Worm (Caenorhabditis elegans): ENCODE results near the gene T21B10.3.

The T21B10.3 gene

DNA sequence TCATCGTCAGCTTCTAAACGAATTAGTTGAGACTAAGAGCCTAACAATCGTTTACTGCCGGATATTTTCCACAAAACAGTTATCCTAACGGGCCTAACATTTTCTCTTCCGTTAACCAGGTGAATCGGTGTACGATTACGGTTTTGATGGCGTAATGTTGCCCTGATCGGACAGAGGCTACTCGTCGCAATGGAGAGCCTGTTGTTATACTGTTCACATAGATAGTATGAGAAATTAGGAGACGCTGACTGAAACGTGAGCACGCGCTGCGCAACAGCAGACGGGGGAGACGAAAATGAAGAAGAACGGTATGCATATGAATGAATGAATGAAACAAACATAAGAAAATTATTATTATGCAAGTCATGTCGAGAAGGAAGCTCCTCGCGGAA lies 34.8 kb upstream of the T21B10.3 start:
- TF ChIP-seq elt-4 (tag; optimal IDR thresholded peaks at IDR 0.05) (no peak), rnt-1 (tag; optimal IDR thresholded peaks at IDR 0.05) (no peak), pha-2 (tag; optimal IDR thresholded peaks at IDR 0.05) (peak; percentile 29), tbx-2 (tag; optimal IDR thresholded peaks at IDR 0.05) (peak; percentile 30), ceh-34 (tag; optimal IDR thresholded peaks at IDR 0.05) (peak; percentile 24), elt-2 (tag; optimal IDR thresholded peaks at IDR 0.05) (no peak), hlh-30 (tag; optimal IDR thresholded peaks at IDR 0.05; ENCODE audit: insufficient read depth) (no peak)

DNA sequence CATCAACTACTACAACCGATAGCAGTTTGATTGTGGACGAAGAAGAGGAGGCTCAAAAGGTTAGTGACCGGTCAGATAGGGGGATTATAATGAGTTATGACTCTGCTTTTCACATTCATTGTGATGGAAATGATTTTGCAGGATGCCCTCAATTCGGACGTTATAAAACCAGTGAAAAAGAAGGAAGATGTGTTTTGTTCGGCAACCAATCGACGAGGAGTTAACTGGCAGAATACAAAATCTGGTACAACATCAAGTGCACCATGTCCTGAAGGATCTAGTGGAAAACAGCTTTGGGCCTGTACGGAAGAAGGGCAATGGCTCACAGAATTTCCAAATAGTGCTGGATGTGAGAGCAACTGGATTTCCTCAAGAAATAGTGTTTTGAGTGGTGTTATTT lies 30.3 kb upstream of the T21B10.3 start:
- TF ChIP-seq ceh-19 (GFP tag; optimal IDR thresholded peaks at IDR 0.05) (no peak), ceh-6 (GFP tag; optimal IDR thresholded peaks at IDR 0.05) (no peak), pqm-1 (tag; optimal IDR thresholded peaks at IDR 0.05) (no peak), npax-4 (tag; optimal IDR thresholded peaks at IDR 0.05) (no peak), ets-4 (tag; optimal IDR thresholded peaks at IDR 0.05) (no peak)

DNA sequence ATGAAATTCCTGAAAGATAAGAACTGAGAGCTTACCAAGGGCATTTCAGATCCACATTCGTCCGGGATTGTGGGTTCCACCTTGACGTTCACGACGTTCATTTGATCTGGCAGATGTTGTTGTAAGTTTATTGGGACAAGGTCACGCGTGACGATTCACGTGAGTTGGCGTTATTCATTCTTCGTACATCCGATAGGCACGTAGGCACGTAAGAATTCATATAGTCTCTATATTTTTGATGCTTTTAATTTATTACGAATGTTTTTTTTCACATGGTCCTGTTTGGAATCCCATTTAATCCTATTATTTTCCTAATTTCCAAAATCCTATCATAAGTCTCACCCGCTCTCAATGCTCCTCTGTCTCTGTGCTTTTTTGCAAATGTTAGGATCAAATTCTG lies 22.3 kb upstream of the T21B10.3 start, which contains the start of gene B0457.4:
TSS of gene B0457.4 (minus strand) at position 101 of the 400 bp plus-strand sequence.
- TF ChIP-seq hlh-8 (tag; optimal IDR thresholded peaks at IDR 0.05) (no peak), sdc-2 (tag; optimal IDR thresholded peaks at IDR 0.05) (no peak), pha-2 (tag; optimal IDR thresholded peaks at IDR 0.05) (no peak)

DNA sequence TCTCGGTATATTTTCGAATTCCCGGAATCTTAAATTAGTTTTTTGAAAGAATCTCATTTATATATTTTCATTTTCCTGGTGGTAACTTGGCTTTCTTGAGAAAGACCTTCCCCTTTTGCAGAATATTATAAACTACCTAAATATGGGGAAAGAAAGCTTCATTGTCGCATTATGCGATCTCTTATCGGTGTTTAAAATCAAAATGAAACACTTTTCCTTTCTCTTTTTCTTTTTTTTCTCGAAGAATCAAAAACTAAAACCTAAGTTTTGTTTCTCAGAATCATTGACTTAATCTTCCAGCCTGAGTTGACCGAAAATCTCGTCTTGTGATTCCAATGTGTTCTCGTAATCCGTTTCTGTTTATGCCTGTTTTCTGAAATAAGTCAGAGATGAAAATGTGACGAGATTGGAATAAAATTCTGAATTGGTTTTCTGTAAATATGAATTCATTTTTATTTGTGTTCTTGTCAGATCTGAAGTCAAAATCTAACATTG lies 21.6 kb upstream of the T21B10.3 start:
- TF ChIP-seq elt-4 (tag; optimal IDR thresholded peaks at IDR 0.05) (no peak), npax-4 (tag; optimal IDR thresholded peaks at IDR 0.05) (no peak), ceh-24 (tag; optimal IDR thresholded peaks at IDR 0.05) (no peak), sdc-2 (tag; optimal IDR thresholded peaks at IDR 0.05) (no peak), unc-86 (tag; optimal IDR thresholded peaks at IDR 0.05) (no peak), ceh-45 (GFP tag; IDR thresholded peaks at IDR 0.05) (no peak), tbx-7 (tag; optimal IDR thresholded peaks at IDR 0.05) (no peak), C08G9.2 (tag; optimal IDR thresholded peaks at IDR 0.05) (no peak), tbx-2 (tag; optimal IDR thresholded peaks at IDR 0.05) (no peak), lim-6 (tag; optimal IDR thresholded peaks at IDR 0.05) (no peak)

DNA sequence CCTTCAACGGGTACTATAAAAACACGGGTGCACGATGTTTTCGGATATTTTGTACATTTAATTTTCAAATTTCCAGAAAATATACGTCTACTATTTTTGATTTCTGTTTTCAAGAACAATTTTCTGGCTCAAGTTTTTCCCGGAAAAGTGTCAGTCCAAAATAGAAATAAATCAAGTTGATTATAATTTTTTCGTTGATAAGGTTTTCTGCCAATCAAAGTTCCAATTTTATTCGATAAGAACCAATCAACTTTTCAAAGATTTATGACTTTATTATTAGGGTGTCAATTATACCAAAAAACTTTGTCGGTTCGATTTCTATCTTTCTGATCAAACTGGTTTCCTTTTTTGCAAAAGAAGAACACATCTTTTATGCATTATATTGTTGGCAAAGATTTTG lies 19.5 kb upstream of the T21B10.3 start:
- TF ChIP-seq nhr-11 (tag; optimal IDR thresholded peaks at IDR 0.05) = no peak
- no peak for TF ChIP-seq ttx-3 (tag; optimal IDR thresholded peaks at IDR 0.05)
- no peak for TF ChIP-seq ceh-18 (tag; optimal IDR thresholded peaks at IDR 0.05)
- TF ChIP-seq pha-4 (tag; optimal IDR thresholded peaks at IDR 0.05) = no peak
- no peak for TF ChIP-seq ceh-31 (tag; optimal IDR thresholded peaks at IDR 0.05)
- no peak for TF ChIP-seq K02D7.2 (tag; optimal IDR thresholded peaks at IDR 0.05)
- TF ChIP-seq ceh-48 (tag; optimal IDR thresholded peaks at IDR 0.05) = no peak

DNA sequence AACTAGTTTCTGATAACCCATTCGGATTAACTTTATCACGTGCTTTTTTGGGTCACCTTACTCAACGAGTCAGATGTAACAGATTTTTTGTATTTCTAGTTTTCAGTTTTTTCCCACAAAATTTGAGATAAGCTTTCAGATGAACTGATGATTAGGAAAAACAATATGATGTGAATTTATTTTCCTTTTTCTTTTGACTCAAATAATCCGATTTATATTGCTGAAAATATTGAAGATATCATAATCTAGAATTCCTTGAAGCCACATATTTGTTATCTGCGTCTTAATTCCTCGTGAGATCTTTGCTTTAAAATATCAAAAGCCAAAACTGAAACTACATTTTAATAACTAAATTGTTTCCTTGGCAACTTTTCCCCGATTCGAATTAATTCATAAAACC lies 17.5 kb upstream of the T21B10.3 start:
- TF ChIP-seq sox-2 (GFP tag; IDR thresholded peaks at IDR 0.05) = no peak
- no peak for TF ChIP-seq npax-4 (tag; optimal IDR thresholded peaks at IDR 0.05)
- no peak for TF ChIP-seq ceh-45 (GFP tag; IDR thresholded peaks at IDR 0.05)
- no peak for TF ChIP-seq sdc-2 (tag; optimal IDR thresholded peaks at IDR 0.05)
- TF ChIP-seq sox-4 (tag; optimal IDR thresholded peaks at IDR 0.05) = no peak
- no peak for TF ChIP-seq K02D7.2 (tag; optimal IDR thresholded peaks at IDR 0.05)

DNA sequence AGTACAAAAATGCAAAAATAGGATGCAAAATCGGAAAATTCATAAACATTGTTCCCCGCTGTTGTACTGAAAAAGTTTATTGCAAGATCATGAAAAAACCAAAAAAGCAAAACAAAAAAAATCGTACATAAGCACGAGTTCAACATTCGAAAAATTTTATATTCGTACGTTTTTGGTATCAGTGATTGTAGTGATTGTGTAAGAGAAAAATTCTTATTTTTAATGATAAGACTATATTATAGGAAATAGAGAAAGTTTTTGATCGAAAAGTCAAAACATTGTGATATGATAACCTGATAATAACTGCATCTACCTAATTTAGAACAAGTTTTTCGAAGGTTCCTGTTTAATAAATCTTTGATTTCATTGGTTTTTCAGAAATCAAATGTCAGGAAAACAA lies 16.8 kb upstream of the T21B10.3 start:
- TF ChIP-seq pros-1 (tag; optimal IDR thresholded peaks at IDR 0.05) (no peak), C08G9.2 (tag; optimal IDR thresholded peaks at IDR 0.05) (no peak), unc-42 (tag; optimal IDR thresholded peaks at IDR 0.05) (no peak), ahr-1 (tag; optimal IDR thresholded peaks at IDR 0.05) (no peak), ttx-3 (tag; optimal IDR thresholded peaks at IDR 0.05) (no peak), hlh-8 (tag; optimal IDR thresholded peaks at IDR 0.05) (no peak), pax-1 (tag; optimal IDR thresholded peaks at IDR 0.05) (no peak), ceh-45 (GFP tag; IDR thresholded peaks at IDR 0.05) (no peak), fkh-10 (GFP tag; optimal IDR thresholded peaks at IDR 0.05) (no peak), K02D7.2 (tag; optimal IDR thresholded peaks at IDR 0.05) (no peak), elt-2 (tag; optimal IDR thresholded peaks at IDR 0.05) (no peak), elt-4 (tag; optimal IDR thresholded peaks at IDR 0.05) (no peak), T23F11.4 (GFP tag; optimal IDR thresholded peaks at IDR 0.05) (no peak), fkh-6 (tag; optimal IDR thresholded peaks at IDR 0.05) (no peak), lim-6 (tag; optimal IDR thresholded peaks at IDR 0.05) (no peak), F13H6.1 (tag; optimal IDR thresholded peaks at IDR 0.05) (no peak), rnt-1 (tag; optimal IDR thresholded peaks at IDR 0.05) (no peak), mec-3 (tag; optimal IDR thresholded peaks at IDR 0.05; ENCODE audit: borderline replicate concordance) (no peak)

All from whole organism, late embryonic.